Worm (Caenorhabditis elegans): Measurements from ENCODE around the gene oig-5.

DNA sequence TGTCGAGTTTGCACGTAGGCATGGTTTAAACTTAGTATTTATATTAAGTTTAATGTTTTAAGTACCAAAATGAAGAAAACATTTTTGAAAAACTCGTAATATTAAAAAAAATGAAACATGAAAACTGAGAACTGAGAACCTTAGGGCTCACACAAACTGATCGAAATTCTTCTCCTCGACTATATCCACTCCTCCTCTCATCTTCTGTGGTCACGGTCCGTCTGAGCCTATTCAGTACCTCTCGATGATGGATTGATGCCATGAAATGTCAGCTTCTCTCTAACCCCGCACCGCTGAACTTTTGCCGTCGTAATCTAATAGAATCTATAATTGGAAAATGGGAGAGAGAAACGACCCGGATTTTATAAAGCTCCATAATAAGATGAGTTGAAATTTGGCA, 22.5 kb upstream of the oig-5 start, which contains the start of gene nlp-56:
- TF ChIP-seq Y53F4B.3 (GFP tag; IDR thresholded peaks at IDR 0.05): no peak
- no peak for TF ChIP-seq snpc-1.3 (tag; optimal IDR thresholded peaks at IDR 0.05; ENCODE audit: insufficient read depth)
